Fruit fly (Drosophila melanogaster) ovary, adult (tissue): ENCODE measurements around the gene CG42538.

ENCODE experiments used
- CG17801 ChIP-seq: fragments of 200-800 bp; optimal IDR thresholded peaks from 2 replicates; lab custom pipeline; 2019; ENCODE audit warnings: missing biosample characterization, mild to moderate bottlenecking, missing genetic modification characterization, moderate library complexity; ENCODE audit not compliant: partially characterized antibody

CG42538 gene

DNA sequence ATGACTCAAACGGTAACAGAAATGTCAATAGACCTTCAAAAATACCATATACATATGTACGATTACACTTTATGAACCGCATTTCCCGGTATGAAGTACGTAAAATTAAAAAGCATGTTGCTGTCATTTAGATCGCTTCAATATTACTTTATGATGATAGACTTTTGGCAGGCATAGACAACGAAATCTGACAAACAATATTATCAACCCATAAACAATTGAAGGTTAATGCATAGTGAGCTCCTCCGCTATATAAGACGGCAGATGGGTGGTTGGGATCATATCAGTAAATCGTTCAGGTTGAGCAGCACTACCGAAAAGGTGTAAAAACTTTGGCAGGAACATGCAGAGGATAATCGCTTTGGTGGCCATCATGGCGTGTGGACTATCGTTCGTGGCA is 49.4 kb downstream of the CG42538 start, which contains the start of gene CG13075:
TSS of gene CG13075 (plus strand) at position 301 of the 400 bp plus-strand sequence.
- TF ChIP-seq CG17801 = no peak
